Fruit fly (Drosophila melanogaster): ENCODE results near the gene PIG-K.
A peak's percentile ranks its signal among the peaks of the same experiment; 100 is the strongest.

PIG-K gene

dm6 chrX:2011288-2012120 is 2.3 kb upstream of the PIG-K start (continued):
- peak; percentile 28; the same call in 2 of the 3 replicates for TF ChIP-seq croc (GFP tag; conservative IDR thresholded peaks at IDR 0.05)
- no peak for TF ChIP-seq Dref (GFP tag; IDR thresholded peaks at IDR 0.05)
- TF ChIP-seq bowl (GFP tag; IDR thresholded peaks at IDR 0.05), result 0 out of 2 replicates have a peak, but pooled peaks have one; percentile 13
- TF ChIP-seq fu2 (GFP tag; optimal IDR thresholded peaks at IDR 0.05), result no peak
- no peak for TF ChIP-seq pfk (GFP tag; optimal IDR thresholded peaks at IDR 0.05)
- TF ChIP-seq sd (tag; optimal IDR thresholded peaks at IDR 0.05), result no peak
- no peak for TF ChIP-seq crc (GFP tag; optimal IDR thresholded peaks at IDR 0.05)
- no peak for TF ChIP-seq CG8089 (GFP tag; optimal IDR thresholded peaks at IDR 0.05)
- TF ChIP-seq ash1 (GFP tag; optimal IDR thresholded peaks at IDR 0.05), result no peak
- no peak for TF ChIP-seq shn (GFP tag; optimal IDR thresholded peaks at IDR 0.05)
- no peak for TF ChIP-seq onecut (GFP tag; IDR thresholded peaks at IDR 0.05)
- TF ChIP-seq Rfx (GFP tag; IDR thresholded peaks at IDR 0.05), result peak; percentile 71
- no peak for TF ChIP-seq tna (GFP tag; IDR thresholded peaks at IDR 0.05; ENCODE audit: partially characterized antibody)
- TF ChIP-seq CG34422 (GFP tag; IDR thresholded peaks at IDR 0.05), result peak; percentile 76
- TF ChIP-seq Ptx1 (GFP tag; IDR thresholded peaks at IDR 0.05), result peak; percentile 74
- peak; percentile 55 for TF ChIP-seq CG17359 (tag; optimal IDR thresholded peaks at IDR 0.05)
- peak; percentile 43; the same call in 1 of the 2 replicates for TF ChIP-seq CG5953 (GFP tag; IDR thresholded peaks at IDR 0.05)
- no peak for TF ChIP-seq Hr78 (GFP tag; optimal IDR thresholded peaks at IDR 0.05)
- TF ChIP-seq tap (tag; optimal IDR thresholded peaks at IDR 0.05), result no peak
- TF ChIP-seq CG13296 (GFP tag; optimal IDR thresholded peaks at IDR 0.05), result no peak
- TF ChIP-seq Atf6 (GFP tag; IDR thresholded peaks at IDR 0.05), result no peak
- 0 out of 3 replicates have a peak, but pooled peaks have one; percentile 33 for TF ChIP-seq CG2889 (GFP tag; IDR thresholded peaks at IDR 0.05)
- TF ChIP-seq CG7963 (GFP tag; IDR thresholded peaks at IDR 0.05; ENCODE audit: partially characterized antibody), result no peak
- TF ChIP-seq CG8388 (GFP tag; optimal IDR thresholded peaks at IDR 0.05), result peak; percentile 36
- TF ChIP-seq Aef1 (GFP tag; IDR thresholded peaks at IDR 0.05), result peak; percentile 72
- TF ChIP-seq CG7928 (GFP tag; optimal IDR thresholded peaks at IDR 0.05), result no peak
- peak; percentile 53 for TF ChIP-seq CG9727 (GFP tag; optimal IDR thresholded peaks at IDR 0.05)
- TF ChIP-seq HmgZ (tag; optimal IDR thresholded peaks at IDR 0.05), result peak; percentile 16
- TF ChIP-seq dimm (GFP tag; IDR thresholded peaks at IDR 0.05), result no peak
- TF ChIP-seq CG1603 (tag; optimal IDR thresholded peaks at IDR 0.05), result no peak
- TF ChIP-seq z (GFP tag; IDR thresholded peaks at IDR 0.05), result 0 out of 3 replicates have a peak, but pooled peaks have one; percentile 30
- TF ChIP-seq pnt (GFP tag; optimal IDR thresholded peaks at IDR 0.05), result no peak
- TF ChIP-seq CG14441 (GFP tag; IDR thresholded peaks at IDR 0.05), result peak; percentile 65
- TF ChIP-seq CG17361 (GFP tag; IDR thresholded peaks at IDR 0.05), result peak; percentile 77
- TF ChIP-seq Med (GFP tag), result peak; percentile 71
- TF ChIP-seq CG4854 (GFP tag; optimal IDR thresholded peaks at IDR 0.05), result no peak
- no peak for TF ChIP-seq nau (GFP tag; optimal IDR thresholded peaks at IDR 0.05)
- no peak for TF ChIP-seq CG17186 (GFP tag; optimal IDR thresholded peaks at IDR 0.05)
- TF ChIP-seq Gsc (GFP tag; IDR thresholded peaks at IDR 0.05), result peak; percentile 46; the same call in 1 of the 2 replicates
- TF ChIP-seq D19B (GFP tag; optimal IDR thresholded peaks at IDR 0.05), result peak; percentile 35
- TF ChIP-seq zen2 (GFP tag; IDR thresholded peaks at IDR 0.05; ENCODE audit: partially characterized antibody), result no peak
- TF ChIP-seq CG6254 (GFP tag; optimal IDR thresholded peaks at IDR 0.05), result no peak
- TF ChIP-seq her (GFP tag; optimal IDR thresholded peaks at IDR 0.05), result no peak
- TF ChIP-seq Ada2b (GFP tag; IDR thresholded peaks at IDR 0.05), result peak; percentile 76
- no peak for TF ChIP-seq Nf-YB (GFP tag; optimal IDR thresholded peaks at IDR 0.05)
- TF ChIP-seq tll (GFP tag; optimal IDR thresholded peaks at IDR 0.05), result no peak
- peak; percentile 41 for TF ChIP-seq Hr3 (GFP tag; optimal IDR thresholded peaks at IDR 0.05)
- TF ChIP-seq Elba2 (GFP tag; optimal IDR thresholded peaks at IDR 0.05), result no peak
- no peak for TF ChIP-seq CG15601 (tag; optimal IDR thresholded peaks at IDR 0.05)
